Fruit fly (Drosophila melanogaster): ENCODE measurements around the gene CG4045.

The CG4045 gene

DNA sequence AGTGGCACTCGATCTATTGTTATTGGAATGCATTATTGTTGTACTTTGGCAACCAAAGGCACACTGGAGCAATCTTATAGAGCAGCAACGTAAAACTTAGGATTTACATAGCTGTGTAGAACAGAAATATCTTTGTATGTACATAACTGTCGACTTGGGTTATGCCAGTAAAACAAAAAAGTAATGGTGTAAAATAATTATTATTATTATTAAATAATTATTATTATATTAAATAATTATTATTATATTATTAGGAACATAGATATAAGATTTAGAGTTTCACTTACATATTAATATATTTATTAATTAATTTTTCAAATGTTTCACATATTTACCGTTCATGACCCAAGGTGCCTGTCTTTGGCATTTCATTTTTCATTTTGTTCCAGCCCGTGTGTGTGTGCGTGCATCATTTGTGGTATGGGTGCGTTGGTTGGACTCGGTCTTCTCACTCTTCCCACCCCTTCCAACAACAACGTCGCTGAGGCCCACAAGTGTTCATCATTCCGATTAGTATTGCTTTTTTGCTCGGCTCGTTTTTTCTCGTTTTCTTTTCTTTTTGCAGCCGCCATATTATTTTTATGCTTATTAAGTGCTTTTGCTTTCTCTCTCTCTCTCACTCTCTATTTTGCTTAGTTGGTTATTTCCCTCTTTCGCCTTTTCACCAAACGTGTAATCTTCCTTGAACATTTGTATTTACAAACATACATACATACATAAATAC, 48.4 kb upstream of the CG4045 start (continued):
- TF ChIP-seq Hr38 (GFP tag; optimal IDR thresholded peaks at IDR 0.05) (no peak), OdsH (GFP tag; optimal IDR thresholded peaks at IDR 0.05) (peak; percentile 83), cyc (GFP tag; optimal IDR thresholded peaks at IDR 0.05) (peak; percentile 72), CG11762 (GFP tag; optimal IDR thresholded peaks at IDR 0.05; ENCODE audit: insufficient read depth) (peak; percentile 88), CG3032 (tag; optimal IDR thresholded peaks at IDR 0.05) (peak; percentile 93), CG6854 (GFP tag; optimal IDR thresholded peaks at IDR 0.05) (peak; percentile 85), Eip93F (GFP tag; optimal IDR thresholded peaks at IDR 0.05) (peak; percentile 33), CG9139 (GFP tag; optimal IDR thresholded peaks at IDR 0.05) (peak; percentile 85), net (GFP tag; optimal IDR thresholded peaks at IDR 0.05) (peak; percentile 79), Sox15 (GFP tag; optimal IDR thresholded peaks at IDR 0.05) (peak; percentile 91), Sox102F (GFP tag; optimal IDR thresholded peaks at IDR 0.05) (peak; percentile 49), CG3919 (GFP tag; optimal IDR thresholded peaks at IDR 0.05) (peak; percentile 72), Hr39 (GFP tag; optimal IDR thresholded peaks at IDR 0.05) (peak; percentile 85), Gug (GFP tag; IDR thresholded peaks at IDR 0.05) (peak; percentile 75), Met (GFP tag; optimal IDR thresholded peaks at IDR 0.05) (peak; percentile 73), pdm3 (GFP tag; optimal IDR thresholded peaks at IDR 0.05) (peak; percentile 74), CG8319 (GFP tag; optimal IDR thresholded peaks at IDR 0.05) (peak; percentile 69), CG7368 (GFP tag; optimal IDR thresholded peaks at IDR 0.05) (peak; percentile 69), dac (GFP tag; optimal IDR thresholded peaks at IDR 0.05) (peak; percentile 76)

DNA sequence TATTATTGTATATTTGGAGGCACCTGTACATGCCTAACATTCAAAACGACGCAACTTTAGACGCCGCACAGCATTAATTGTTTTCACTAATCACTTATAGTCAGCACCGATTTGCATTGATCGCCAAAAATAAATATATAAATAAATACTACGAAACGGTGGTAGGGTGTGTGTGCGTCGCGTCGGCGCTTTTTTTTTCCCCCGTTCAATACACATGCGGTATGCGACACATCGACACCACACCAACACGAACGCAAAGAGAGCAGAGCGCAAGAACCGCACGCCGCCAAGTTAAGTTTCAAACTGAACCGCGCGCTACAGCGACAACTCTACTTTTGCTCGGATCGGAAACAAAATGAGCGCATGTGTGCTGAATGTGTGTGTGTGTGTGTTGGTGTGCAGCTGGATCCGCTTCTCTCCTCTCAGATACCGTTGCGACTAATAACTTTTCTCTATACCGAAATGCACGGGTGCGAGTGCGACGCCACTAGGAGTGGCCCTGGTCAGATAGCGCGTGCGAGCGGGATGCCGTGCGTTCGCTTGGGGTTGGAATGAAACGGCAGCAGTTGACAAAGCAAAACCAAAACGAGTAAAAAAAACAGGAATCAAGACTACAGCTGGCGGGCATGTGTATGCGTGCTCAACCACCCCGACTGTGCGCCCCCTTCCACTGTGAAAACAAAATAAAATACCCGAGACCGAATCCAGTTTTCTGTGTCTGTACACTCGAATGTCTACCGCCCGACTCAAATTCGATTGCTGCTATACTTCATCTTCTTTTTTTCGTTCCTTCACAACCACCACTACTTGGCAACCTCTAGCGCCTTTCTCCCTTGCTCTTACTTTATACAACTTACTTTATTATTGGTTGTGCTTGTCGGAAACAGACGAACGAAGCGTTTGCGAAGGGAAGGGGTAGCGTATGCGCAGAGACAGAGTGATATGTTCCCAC, 47.6 kb upstream of the CG4045 start, which contains the start of gene ph-d:
Gene ph-d (minus strand): TSS at position 274 of the 952 bp plus-strand sequence.
- TF ChIP-seq Met (GFP tag; optimal IDR thresholded peaks at IDR 0.05) (peak; percentile 62), lz (GFP tag; optimal IDR thresholded peaks at IDR 0.05) (peak; percentile 15), CG31627 (GFP tag; optimal IDR thresholded peaks at IDR 0.05) (peak; percentile 23), Eip93F (GFP tag; optimal IDR thresholded peaks at IDR 0.05) (no peak), acj6 (GFP tag; optimal IDR thresholded peaks at IDR 0.05) (peak; percentile 37), Sox15 (GFP tag; optimal IDR thresholded peaks at IDR 0.05) (no peak), Smox (GFP tag; optimal IDR thresholded peaks at IDR 0.05) (peak; percentile 52), CG6792 (GFP tag; optimal IDR thresholded peaks at IDR 0.05) (no peak), CG32006 (GFP tag; optimal IDR thresholded peaks at IDR 0.05) (peak; percentile 57), Hr38 (GFP tag; optimal IDR thresholded peaks at IDR 0.05) (no peak), fd85E (GFP tag; optimal IDR thresholded peaks at IDR 0.05) (peak; percentile 72), Eip78C (GFP tag) (peak; percentile 87), fd59A (GFP tag; optimal IDR thresholded peaks at IDR 0.05) (peak; percentile 75), CG34406 (GFP tag; optimal IDR thresholded peaks at IDR 0.05) (peak; percentile 13), Hr39 (GFP tag; optimal IDR thresholded peaks at IDR 0.05) (peak; percentile 21), CG3919 (GFP tag; optimal IDR thresholded peaks at IDR 0.05) (peak; percentile 20), OdsH (GFP tag; optimal IDR thresholded peaks at IDR 0.05) (peak; percentile 5), topi (GFP tag; optimal IDR thresholded peaks at IDR 0.05) (peak; percentile 52), Eip75B (GFP tag; optimal IDR thresholded peaks at IDR 0.05) (peak; percentile 51), Lpt (GFP tag; optimal IDR thresholded peaks at IDR 0.05) (peak; percentile 94), CG9139 (GFP tag; optimal IDR thresholded peaks at IDR 0.05) (peak; percentile 81), CG4318 (GFP tag; optimal IDR thresholded peaks at IDR 0.05) (peak; percentile 3), achi (GFP tag; optimal IDR thresholded peaks at IDR 0.05) (no peak), eg (GFP tag; IDR thresholded peaks at IDR 0.05) (peak; percentile 91), CG7368 (GFP tag; optimal IDR thresholded peaks at IDR 0.05) (peak; percentile 60), ss (GFP tag; optimal IDR thresholded peaks at IDR 0.05) (peak; percentile 84 to 93), CG6808 (GFP tag; optimal IDR thresholded peaks at IDR 0.05) (peak; percentile 76), net (GFP tag; optimal IDR thresholded peaks at IDR 0.05) (peak; percentile 75), Gug (GFP tag; IDR thresholded peaks at IDR 0.05) (peak; percentile 84), CG6163 (GFP tag; IDR thresholded peaks at IDR 0.05) (peak; percentile 94), CG3032 (tag; optimal IDR thresholded peaks at IDR 0.05) (peak; percentile 76), CG6854 (GFP tag; optimal IDR thresholded peaks at IDR 0.05) (peak; percentile 67), CG16779 (tag; optimal IDR thresholded peaks at IDR 0.05) (peak; percentile 61), CG11902 (GFP tag; optimal IDR thresholded peaks at IDR 0.05) (no peak), CG11294 (GFP tag; IDR thresholded peaks at IDR 0.05) (peak; percentile 36; the same call in 1 of the 2 replicates), CG11762 (GFP tag; optimal IDR thresholded peaks at IDR 0.05; ENCODE audit: insufficient read depth) (peak; percentile 38), Ets96B (tag; optimal IDR thresholded peaks at IDR 0.05) (peak; percentile 88), CG8319 (GFP tag; optimal IDR thresholded peaks at IDR 0.05) (peak; percentile 9), vri (GFP tag; optimal IDR thresholded peaks at IDR 0.05) (peak; percentile 46), CG15336 (GFP tag; IDR thresholded peaks at IDR 0.05) (peak; percentile 85)

Measured in whole organism, prepupa.